Fruit fly (Drosophila melanogaster) whole organism, embryonic: Measurements from ENCODE around the gene vito.

Source experiments
- Atf-2 ChIP-seq: fragments of 200-800 bp; sonication (Bioruptor generic); optimal IDR thresholded peaks from 2 replicates; lab custom pipeline; 2016; ENCODE audit warnings: missing biosample characterization, missing genetic modification characterization
- Atf6 ChIP-seq: fragments of 200-800 bp; sonication (Bioruptor generic); IDR thresholded peaks from 2 replicates; pipeline ENCODE4 v1.3.6; 2022; ENCODE audit warnings: missing biosample characterization, missing genetic modification characterization
- B-H1 ChIP-seq: fragments of 200-800 bp; sonication (Bioruptor generic); IDR thresholded peaks from 3 replicates; pipeline ENCODE4 v1.3.6; 2022; ENCODE audit warnings: missing biosample characterization, missing genetic modification characterization
- CG10209 ChIP-seq: fragments of 200-800 bp; sonication (Bioruptor generic); optimal IDR thresholded peaks from 3 replicates; lab custom pipeline; 2017; ENCODE audit warnings: missing biosample characterization, mild to moderate bottlenecking, missing genetic modification characterization, missing genetic modification reagents
- CG10959 ChIP-seq: fragments of 200-800 bp; sonication (Bioruptor generic); IDR thresholded peaks from 2 replicates; pipeline ENCODE4 v1.3.6; 2022; ENCODE audit warnings: missing biosample characterization, missing genetic modification characterization
- CG11093 ChIP-seq: fragments of 200-800 bp; sonication (Bioruptor generic); IDR thresholded peaks from 3 replicates; pipeline ENCODE4 v1.3.6; 2022; ENCODE audit warnings: missing biosample characterization, missing genetic modification characterization
- CG11723 ChIP-seq: fragments of 200-800 bp; sonication (Bioruptor generic); optimal IDR thresholded peaks from 2 replicates; lab custom pipeline; 2017; ENCODE audit warnings: missing biosample characterization, mild to moderate bottlenecking, missing genetic modification characterization
- CG12104 ChIP-seq: fragments of 200-800 bp; sonication (Bioruptor generic); optimal IDR thresholded peaks from 3 replicates; lab custom pipeline; 2016; ENCODE audit warnings: missing biosample characterization, missing genetic modification characterization
- CG12155 ChIP-seq: fragments of 200-800 bp; sonication (Bioruptor generic); optimal IDR thresholded peaks from 3 replicates; lab custom pipeline; 2016; ENCODE audit warnings: missing biosample characterization, missing genetic modification characterization
- CG13624 ChIP-seq: fragments of 200-800 bp; sonication (Bioruptor generic); optimal IDR thresholded peaks from 2 replicates; lab custom pipeline; 2016; ENCODE audit warnings: missing biosample characterization, missing genetic modification characterization
- CG14441 ChIP-seq: fragments of 200-800 bp; sonication (Bioruptor generic); IDR thresholded peaks from 2 replicates; pipeline ENCODE4 v1.3.6; 2022; ENCODE audit warnings: missing biosample characterization, missing genetic modification characterization
- CG16815 ChIP-seq: fragments of 200-800 bp; sonication (Bioruptor generic); optimal IDR thresholded peaks from 3 replicates; lab custom pipeline; 2017; ENCODE audit warnings: missing biosample characterization, mild to moderate bottlenecking, missing genetic modification characterization
- CG16863 ChIP-seq: fragments of 200-800 bp; sonication (Bioruptor generic); optimal IDR thresholded peaks from 3 replicates; lab custom pipeline; 2016; ENCODE audit warnings: missing biosample characterization, missing genetic modification characterization
- CG17186 ChIP-seq: fragments of 200-800 bp; sonication (Bioruptor generic); optimal IDR thresholded peaks from 3 replicates; lab custom pipeline; 2017; ENCODE audit warnings: missing biosample characterization, missing genetic modification reagents, missing genetic modification characterization
- CG17328 ChIP-seq: fragments of 200-800 bp; sonication (Bioruptor generic); IDR thresholded peaks from 2 replicates; pipeline ENCODE4 v1.3.6; 2022; ENCODE audit warnings: missing biosample characterization, missing genetic modification characterization
- CG17912 ChIP-seq: fragments of 200-800 bp; sonication (Bioruptor generic); optimal IDR thresholded peaks from 2 replicates; lab custom pipeline; 2018; ENCODE audit warnings: missing biosample characterization, mild to moderate bottlenecking, missing genetic modification characterization
- CG1792 ChIP-seq: fragments of 200-800 bp; sonication (Bioruptor generic); optimal IDR thresholded peaks from 2 replicates; lab custom pipeline; 2016; ENCODE audit warnings: missing biosample characterization, missing genetic modification characterization
- CG2129 ChIP-seq: fragments of 200-800 bp; sonication (Bioruptor generic); IDR thresholded peaks from 2 replicates; pipeline ENCODE4 v1.3.6; 2022; ENCODE audit warnings: missing biosample characterization, missing genetic modification characterization; ENCODE audit not compliant: partially characterized antibody
- CG2889 ChIP-seq: fragments of 200-800 bp; sonication (Bioruptor generic); IDR thresholded peaks from 3 replicates; pipeline ENCODE4 v1.3.6; 2022; ENCODE audit warnings: missing biosample characterization, missing genetic modification characterization
- CG31441 ChIP-seq: fragments of 200-800 bp; sonication (Bioruptor generic); IDR thresholded peaks from 2 replicates; pipeline ENCODE4 v1.3.6; 2022; ENCODE audit warnings: missing biosample characterization, missing genetic modification characterization
- CG6254 ChIP-seq: fragments of 200-800 bp; sonication (Bioruptor generic); optimal IDR thresholded peaks from 3 replicates; lab custom pipeline; 2017; ENCODE audit warnings: mild to moderate bottlenecking, missing biosample characterization, missing genetic modification reagents, missing genetic modification characterization
- CG7786 ChIP-seq: fragments of 200-800 bp; sonication (Bioruptor generic); optimal IDR thresholded peaks from 2 replicates; lab custom pipeline; 2016; ENCODE audit warnings: missing biosample characterization, missing genetic modification characterization
- CG7963 ChIP-seq: fragments of 200-800 bp; sonication (Bioruptor generic); IDR thresholded peaks from 3 replicates; pipeline ENCODE4 v1.3.6; 2022; ENCODE audit warnings: missing biosample characterization, missing genetic modification characterization; ENCODE audit not compliant: partially characterized antibody
- CG9876 ChIP-seq: fragments of 200-800 bp; sonication (Bioruptor generic); optimal IDR thresholded peaks from 2 replicates; lab custom pipeline; 2016; ENCODE audit warnings: missing biosample characterization, missing genetic modification characterization
- D19B ChIP-seq: fragments of 200-800 bp; sonication (Bioruptor generic); optimal IDR thresholded peaks from 2 replicates; lab custom pipeline; 2017; ENCODE audit warnings: missing biosample characterization, mild to moderate bottlenecking, missing genetic modification characterization
- Dip2 ChIP-seq: fragments of 200-800 bp; sonication (Bioruptor generic); IDR thresholded peaks from 2 replicates; pipeline ENCODE4 v1.3.6; 2022; ENCODE audit warnings: missing biosample characterization, missing genetic modification characterization
- Gsc ChIP-seq: fragments of 200-800 bp; sonication (Bioruptor generic); IDR thresholded peaks from 2 replicates; pipeline ENCODE4 v1.3.6; 2022; ENCODE audit warnings: missing biosample characterization, missing genetic modification characterization
- Hr3 ChIP-seq: fragments of 200-800 bp; sonication (Bioruptor generic); optimal IDR thresholded peaks from 3 replicates; lab custom pipeline; 2016; ENCODE audit warnings: missing biosample characterization, missing genetic modification characterization
- Max ChIP-seq: fragments of 200-800 bp; sonication (Bioruptor generic); optimal IDR thresholded peaks from 2 replicates; lab custom pipeline; 2016; ENCODE audit warnings: missing biosample characterization, mild to moderate bottlenecking, missing genetic modification characterization
- PHDP ChIP-seq: fragments of 200-800 bp; sonication (Bioruptor generic); optimal IDR thresholded peaks from 3 replicates; lab custom pipeline; 2018; ENCODE audit warnings: missing biosample characterization, mild to moderate bottlenecking, missing genetic modification characterization, moderate library complexity
- Ptx1 ChIP-seq: fragments of 200-800 bp; sonication (Bioruptor generic); IDR thresholded peaks from 2 replicates; pipeline ENCODE4 v1.3.6; 2022; ENCODE audit warnings: missing biosample characterization, missing genetic modification characterization
- Scr ChIP-seq: fragments of 200-800 bp; sonication (Bioruptor generic); IDR thresholded peaks from 2 replicates; pipeline ENCODE4 v1.3.6; 2022; ENCODE audit warnings: missing biosample characterization, missing genetic modification characterization; ENCODE audit not compliant: partially characterized antibody
- Side ChIP-seq: fragments of 200-800 bp; sonication (Bioruptor generic); optimal IDR thresholded peaks from 2 replicates; lab custom pipeline; 2016; ENCODE audit warnings: missing biosample characterization, missing genetic modification characterization
- Usf ChIP-seq: fragments of 200-800 bp; sonication (Bioruptor generic); optimal IDR thresholded peaks from 2 replicates; lab custom pipeline; 2017; ENCODE audit warnings: missing genotype, missing biosample characterization, missing genetic modification characterization
- al ChIP-seq: fragments of 200-800 bp; sonication (Bioruptor generic); IDR thresholded peaks from 2 replicates; pipeline ENCODE4 v1.3.6; 2022; ENCODE audit warnings: missing biosample characterization, missing genetic modification characterization
- ash1 ChIP-seq: fragments of 200-800 bp; sonication (Bioruptor generic); optimal IDR thresholded peaks from 2 replicates; lab custom pipeline; 2018; ENCODE audit warnings: missing biosample characterization, mild to moderate bottlenecking, missing genetic modification characterization
- bowl ChIP-seq: fragments of 200-800 bp; sonication (Bioruptor generic); IDR thresholded peaks from 2 replicates; pipeline ENCODE4 v1.3.6; 2022; ENCODE audit warnings: missing biosample characterization, missing genetic modification characterization
- chif ChIP-seq, 2 experiments: fragments of 200-800 bp; sonication (Bioruptor generic); optimal IDR thresholded peaks; 3 replicates each; lab custom pipeline; 2016; ENCODE audit warnings: missing biosample characterization in 2 of 2, missing genetic modification characterization in 2 of 2
- croc ChIP-seq: fragments of 200-800 bp; sonication (Bioruptor generic); conservative IDR thresholded peaks from 3 replicates; pipeline ENCODE4 v1.3.6; 2022; ENCODE audit warnings: missing biosample characterization, missing genetic modification characterization
- fd102C ChIP-seq: fragments of 200-800 bp; sonication (Bioruptor generic); optimal IDR thresholded peaks from 2 replicates; lab custom pipeline; 2018; ENCODE audit warnings: missing biosample characterization, mild to moderate bottlenecking, missing genetic modification characterization, moderate library complexity
- fd64A ChIP-seq: fragments of 200-800 bp; sonication (Bioruptor generic); optimal IDR thresholded peaks from 3 replicates; lab custom pipeline; 2018; ENCODE audit warnings: missing biosample characterization, mild to moderate bottlenecking, missing genetic modification characterization
- hbn ChIP-seq: fragments of 200-800 bp; sonication (Bioruptor generic); IDR thresholded peaks from 2 replicates; pipeline ENCODE4 v1.3.6; 2022; ENCODE audit warnings: missing biosample characterization, missing genetic modification characterization; ENCODE audit not compliant: partially characterized antibody
- hth ChIP-seq: fragments of >200 bp; optimal IDR thresholded peaks from 2 replicates; lab custom pipeline; 2017; ENCODE audit warnings: inconsistent platforms
- ind ChIP-seq: fragments of 200-800 bp; sonication (Bioruptor generic); optimal IDR thresholded peaks from 3 replicates; lab custom pipeline; 2016; ENCODE audit warnings: missing biosample characterization, missing genetic modification characterization
- lov ChIP-seq, 2 experiments: fragments of 200-800 bp in 1 of 2; fragments of >200 bp in 1 of 2; sonication (Bioruptor generic) in 1 of 2; IDR thresholded peaks in 1 of 2; optimal IDR thresholded peaks in 1 of 2; 2 replicates in 1 of 2; 3 replicates in 1 of 2; pipeline versions ENCODE4 v1.3.6 to Lab custom; 2017 to 2022; ENCODE audit warnings: missing biosample characterization in 1 of 2, missing genetic modification characterization in 1 of 2
- mirr ChIP-seq: fragments of 200-800 bp; sonication (Bioruptor generic); optimal IDR thresholded peaks from 3 replicates; lab custom pipeline; 2018; ENCODE audit warnings: missing biosample characterization, mild to moderate bottlenecking, missing genetic modification characterization
- schlank ChIP-seq: fragments of 200-800 bp; sonication (Bioruptor generic); optimal IDR thresholded peaks from 2 replicates; lab custom pipeline; 2018; ENCODE audit warnings: missing biosample characterization, mild to moderate bottlenecking, missing genetic modification characterization
- scrt ChIP-seq: fragments of 200-800 bp; sonication (Bioruptor generic); optimal IDR thresholded peaks from 2 replicates; lab custom pipeline; 2018; ENCODE audit warnings: missing biosample characterization, mild to moderate bottlenecking, missing genetic modification characterization, moderate library complexity
- seq ChIP-seq: fragments of 200-800 bp; sonication (Bioruptor generic); IDR thresholded peaks from 2 replicates; pipeline ENCODE4 v1.3.6; 2022; ENCODE audit warnings: missing biosample characterization, missing genetic modification characterization

The vito gene

DNA sequence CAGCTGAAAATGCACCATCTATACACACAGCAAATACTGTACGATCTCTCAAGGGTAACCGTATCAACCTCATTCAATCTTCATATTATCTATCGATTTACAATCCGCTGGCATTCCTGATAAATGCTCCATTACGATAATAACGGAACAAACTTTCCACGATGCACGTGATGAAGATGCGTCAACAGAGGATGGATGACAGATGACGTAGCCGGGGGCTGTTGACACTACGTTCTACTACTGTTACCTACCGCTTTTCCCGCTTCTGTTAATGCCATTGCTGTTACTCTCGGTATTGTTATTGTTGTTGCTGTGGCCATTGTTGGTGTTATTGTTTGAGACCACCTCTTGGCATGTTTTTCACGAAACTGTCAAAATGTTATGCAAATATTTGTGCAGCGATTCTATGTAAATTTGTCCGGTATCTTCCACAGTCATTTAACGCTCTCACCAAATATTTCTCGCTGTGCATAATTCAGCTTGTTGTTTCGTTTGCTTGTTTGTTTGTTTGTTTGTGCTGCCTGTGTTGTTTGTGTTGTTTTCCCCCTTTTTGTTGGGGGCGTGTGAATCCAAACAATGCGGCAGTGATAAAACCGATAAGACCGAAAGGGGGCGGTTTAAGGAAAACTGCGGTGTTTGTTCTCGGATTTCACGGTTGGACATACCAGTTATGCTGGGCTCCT is 46.8 kb upstream of the vito start (continued):
- TF ChIP-seq Ptx1 (GFP tag; lab: Robert Waterston, UW): peak; percentile 47; the same call in 1 of the 2 replicates
- peak; percentile 75 for TF ChIP-seq Max
- peak; percentile 90 for TF ChIP-seq CG17186 (GFP tag; lab: Kevin White, UChicago)
- TF ChIP-seq CG10209: peak; percentile 91
- peak; percentile 63 for TF ChIP-seq CG7786 (GFP tag; lab: Kevin White, UChicago)
- peak; percentile 80 for TF ChIP-seq PHDP (tag; lab: Kevin White, UChicago)
- peak; percentile 64; the same call in 1 of the 2 replicates for TF ChIP-seq seq (GFP tag; lab: Robert Waterston, UW)
- TF ChIP-seq hbn: no peak
- no peak for TF ChIP-seq lov (optimal IDR thresholded peaks at IDR 0.05; lab: Kevin White, UChicago)
- peak; percentile 68; the same call in 2 of the 3 replicates for TF ChIP-seq lov (GFP tag; IDR thresholded peaks at IDR 0.05; lab: Robert Waterston, UW)
- TF ChIP-seq Dip2: no peak
- peak; percentile 63 for TF ChIP-seq Hr3 (GFP tag; lab: Kevin White, UChicago)
- peak; percentile 80 for TF ChIP-seq CG9876 (GFP tag; lab: Kevin White, UChicago)
- no peak for TF ChIP-seq CG12155 (GFP tag; lab: Kevin White, UChicago)
- peak; percentile 40; the same call in 2 of the 3 replicates for TF ChIP-seq croc (GFP tag; lab: Robert Waterston, UW)
- TF ChIP-seq CG11723 (GFP tag; lab: Kevin White, UChicago): peak; percentile 84
- TF ChIP-seq CG10959 (GFP tag; lab: Robert Waterston, UW): peak; percentile 60
- TF ChIP-seq CG12104 (GFP tag; lab: Kevin White, UChicago): peak; percentile 85
- peak; percentile 82 for TF ChIP-seq Side (GFP tag; lab: Kevin White, UChicago)
- peak; percentile 96 for TF ChIP-seq fd64A
- no peak for TF ChIP-seq CG2889 (GFP tag; lab: Robert Waterston, UW)
- peak; percentile 26 for TF ChIP-seq CG13624 (GFP tag; lab: Kevin White, UChicago)
- TF ChIP-seq Usf (GFP tag; lab: Kevin White, UChicago): peak; percentile 66
- peak; percentile 87 for TF ChIP-seq CG31441 (GFP tag; lab: Robert Waterston, UW)
- TF ChIP-seq Atf-2: peak; percentile 80
- TF ChIP-seq CG17328: peak; percentile 46; the same call in 1 of the 2 replicates
- no peak for TF ChIP-seq CG7963 (GFP tag; lab: Robert Waterston, UW)
- TF ChIP-seq CG16863: peak; percentile 90
- TF ChIP-seq Atf6 (GFP tag; lab: Robert Waterston, UW): peak; percentile 36; the same call in 1 of the 2 replicates
- no peak for TF ChIP-seq al (GFP tag; lab: Robert Waterston, UW)
- TF ChIP-seq scrt (GFP tag; lab: Kevin White, UChicago): peak; percentile 73
- peak; percentile 84 for TF ChIP-seq CG1792 (GFP tag; lab: Kevin White, UChicago)
- peak; percentile 34 for TF ChIP-seq schlank (tag; lab: Kevin White, UChicago)
- peak; percentile 41 for TF ChIP-seq CG16815 (GFP tag; lab: Kevin White, UChicago)
- peak; percentile 21; the same call in 1 of the 3 replicates for TF ChIP-seq B-H1 (GFP tag; lab: Robert Waterston, UW)
- no peak for TF ChIP-seq Gsc (GFP tag; lab: Robert Waterston, UW)
- peak; percentile 55 for TF ChIP-seq mirr (GFP tag; lab: Kevin White, UChicago)
- peak; percentile 36 for TF ChIP-seq D19B (GFP tag; lab: Kevin White, UChicago)
- TF ChIP-seq ind (GFP tag; lab: Kevin White, UChicago): peak; percentile 44
- no peak for TF ChIP-seq CG11093 (GFP tag; lab: Robert Waterston, UW)
- peak; percentile 83 to 86 for TF ChIP-seq chif (GFP tag; optimal IDR thresholded peaks at IDR 0.05; lab: Kevin White, UChicago)
- peak; percentile 80 for TF ChIP-seq CG17912
- no peak for TF ChIP-seq hth (lab: Kevin White, UChicago)
- peak; percentile 96 for TF ChIP-seq fd102C (GFP tag; lab: Kevin White, UChicago)
- TF ChIP-seq CG2129: no peak
- no peak for TF ChIP-seq bowl (GFP tag; lab: Robert Waterston, UW)
- TF ChIP-seq ash1 (GFP tag; lab: Kevin White, UChicago): peak; percentile 49
- peak; percentile 39; the same call in 1 of the 2 replicates for TF ChIP-seq CG14441
- TF ChIP-seq Scr (GFP tag; lab: Robert Waterston, UW): no peak
- peak; percentile 85 for TF ChIP-seq CG6254 (GFP tag; lab: Kevin White, UChicago)
